Worm (Caenorhabditis elegans) whole organism, L3 larva: ENCODE measurements around the gene Y45F3A.4.

ENCODE experiments used
- R02D3.7 ChIP-seq: fragments of 150-350 bp; optimal IDR thresholded peaks from 2 replicates; lab custom pipeline; 2014; ENCODE audit warnings: missing biosample characterization, missing genetic modification characterization
- ZK546.5 ChIP-seq: sonication (generic microtip); optimal IDR thresholded peaks from 2 replicates; lab custom pipeline; 2017; ENCODE audit warnings: missing biosample characterization, missing genetic modification characterization
- aly-2 ChIP-seq: fragments of 150-350 bp; optimal IDR thresholded peaks from 2 replicates; lab custom pipeline; 2014; ENCODE audit warnings: missing biosample characterization, missing genetic modification characterization
- ama-1 ChIP-seq: fragments of 150-350 bp; optimal IDR thresholded peaks from 2 replicates; lab custom pipeline; 2018
- ceh-16 ChIP-seq: sonication (generic microtip); optimal IDR thresholded peaks from 2 replicates; lab custom pipeline; 2017; ENCODE audit warnings: missing biosample characterization, missing genetic modification characterization
- ceh-28 ChIP-seq: fragments of 150-350 bp; optimal IDR thresholded peaks from 2 replicates; lab custom pipeline; 2014; ENCODE audit warnings: missing biosample characterization, missing genetic modification reagents, missing genetic modification characterization
- ceh-82 ChIP-seq: fragments of 150-350 bp; optimal IDR thresholded peaks from 2 replicates; lab custom pipeline; 2014; ENCODE audit warnings: missing biosample characterization, missing genetic modification characterization
- ceh-9 ChIP-seq: sonication (generic microtip); optimal IDR thresholded peaks from 2 replicates; lab custom pipeline; 2018; ENCODE audit warnings: missing biosample characterization, missing genetic modification characterization
- daf-12 ChIP-seq: fragments of 150-350 bp; optimal IDR thresholded peaks from 2 replicates; lab custom pipeline; 2014; ENCODE audit warnings: missing biosample characterization, missing genetic modification reagents, missing genetic modification characterization
- egl-27 ChIP-seq: sonication (generic microtip); optimal IDR thresholded peaks from 4 replicates; lab custom pipeline; 2017; ENCODE audit warnings: missing biosample characterization, missing genetic modification reagents, missing genetic modification characterization
- elt-1 ChIP-seq: fragments of 150-350 bp; optimal IDR thresholded peaks from 2 replicates; lab custom pipeline; 2014; ENCODE audit warnings: missing biosample characterization, missing genetic modification characterization
- elt-2 ChIP-seq: sonication (generic microtip); optimal IDR thresholded peaks from 2 replicates; lab custom pipeline; 2016; ENCODE audit warnings: missing genetic modification reagents, mild to moderate bottlenecking, missing genetic modification characterization, missing compliant biosample characterization
- fkh-10 ChIP-seq: sonication (generic microtip); optimal IDR thresholded peaks from 2 replicates; lab custom pipeline; 2017; ENCODE audit warnings: missing biosample characterization, missing genetic modification reagents, missing genetic modification characterization
- fkh-2 ChIP-seq: fragments of 150-350 bp; optimal IDR thresholded peaks from 2 replicates; lab custom pipeline; 2014; ENCODE audit warnings: missing biosample characterization, missing genetic modification reagents, missing genetic modification characterization
- fos-1 ChIP-seq: fragments of 150-350 bp; optimal IDR thresholded peaks from 2 replicates; lab custom pipeline; 2014; ENCODE audit warnings: missing biosample characterization, missing genetic modification characterization
- hmg-11 ChIP-seq: sonication (generic microtip); optimal IDR thresholded peaks from 2 replicates; lab custom pipeline; 2016; ENCODE audit warnings: missing genetic modification characterization, missing compliant biosample characterization
- jun-1 ChIP-seq: fragments of 150-350 bp; optimal IDR thresholded peaks from 2 replicates; lab custom pipeline; 2014; ENCODE audit warnings: missing biosample characterization, missing genetic modification reagents, missing genetic modification characterization
- lin-39 ChIP-seq: fragments of 150-350 bp; optimal IDR thresholded peaks from 2 replicates; lab custom pipeline; 2018; ENCODE audit warnings: missing biosample characterization, missing genetic modification reagents, missing genetic modification characterization
- mml-1 ChIP-seq: fragments of 150-350 bp; sonication (generic microtip); optimal IDR thresholded peaks from 3 replicates; lab custom pipeline; 2014; ENCODE audit warnings: missing biosample characterization, missing genetic modification characterization
- nfya-1 ChIP-seq: sonication (generic microtip); optimal IDR thresholded peaks from 2 replicates; lab custom pipeline; 2017; ENCODE audit warnings: missing genetic modification characterization, mild to moderate bottlenecking, missing compliant biosample characterization, antibody characterized with exemption, moderate library complexity; ENCODE audit not compliant: insufficient read depth
- nhr-11 ChIP-seq: fragments of 150-350 bp; optimal IDR thresholded peaks from 2 replicates; lab custom pipeline; 2014; ENCODE audit warnings: missing biosample characterization, missing genetic modification characterization
- nhr-12 ChIP-seq: fragments of 150-350 bp; optimal IDR thresholded peaks from 2 replicates; lab custom pipeline; 2014; ENCODE audit warnings: missing biosample characterization, missing genetic modification characterization
- nhr-23 ChIP-seq: fragments of 150-350 bp; optimal IDR thresholded peaks from 2 replicates; lab custom pipeline; 2014; ENCODE audit warnings: missing biosample characterization, missing genetic modification reagents, missing genetic modification characterization
- nhr-25 ChIP-seq: sonication (generic microtip); optimal IDR thresholded peaks from 2 replicates; lab custom pipeline; 2017; ENCODE audit warnings: missing biosample characterization, missing genetic modification characterization
- nhr-28 ChIP-seq: fragments of 150-350 bp; optimal IDR thresholded peaks from 2 replicates; lab custom pipeline; 2014; ENCODE audit warnings: missing biosample characterization, missing genetic modification characterization
- nhr-43 ChIP-seq: sonication (generic microtip); optimal IDR thresholded peaks from 2 replicates; lab custom pipeline; 2016; ENCODE audit warnings: mild to moderate bottlenecking, missing genetic modification characterization, missing compliant biosample characterization; ENCODE audit not compliant: poor library complexity, severe bottlenecking
- nhr-67 ChIP-seq: fragments of 150-350 bp; optimal IDR thresholded peaks from 2 replicates; lab custom pipeline; 2014; ENCODE audit warnings: missing biosample characterization, missing genetic modification characterization
- nhr-76 ChIP-seq: fragments of 150-350 bp; sonication (generic microtip); optimal IDR thresholded peaks from 5 replicates; lab custom pipeline; 2014; ENCODE audit warnings: missing biosample characterization, missing genetic modification characterization
- pqm-1 ChIP-seq: fragments of 150-350 bp; optimal IDR thresholded peaks from 2 replicates; lab custom pipeline; 2017; ENCODE audit warnings: missing biosample characterization, missing genetic modification characterization, inconsistent platforms
- sea-2 ChIP-seq: fragments of 150-350 bp; sonication (generic microtip); optimal IDR thresholded peaks from 4 replicates; lab custom pipeline; 2014; ENCODE audit warnings: missing biosample characterization, missing genetic modification reagents, missing genetic modification characterization
- skn-1 ChIP-seq: fragments of 150-350 bp; optimal IDR thresholded peaks from 2 replicates; lab custom pipeline; 2014; ENCODE audit warnings: missing biosample characterization, missing genetic modification characterization
- unc-39 ChIP-seq: sonication (generic microtip); optimal IDR thresholded peaks from 4 replicates; lab custom pipeline; 2017; ENCODE audit warnings: missing biosample characterization, missing genetic modification characterization
- unc-62 ChIP-seq: fragments of 150-350 bp; sonication (generic microtip); optimal IDR thresholded peaks from 4 replicates; lab custom pipeline; 2014; ENCODE audit warnings: missing biosample characterization, missing genetic modification reagents, missing genetic modification characterization
- zag-1 ChIP-seq: fragments of 150-350 bp; optimal IDR thresholded peaks from 2 replicates; lab custom pipeline; 2014; ENCODE audit warnings: missing biosample characterization, missing genetic modification characterization
- ztf-11 ChIP-seq: fragments of 150-350 bp; optimal IDR thresholded peaks from 2 replicates; lab custom pipeline; 2014; ENCODE audit warnings: missing biosample characterization, missing genetic modification characterization
- ztf-4 ChIP-seq: fragments of 150-350 bp; optimal IDR thresholded peaks from 2 replicates; lab custom pipeline; 2014; ENCODE audit warnings: missing biosample characterization, missing genetic modification characterization

Gene Y45F3A.4

ce11 chrIII:10561904-10562303 is 13.3 kb downstream of the Y45F3A.4 start, which contains the start of gene Y45F3A.1:
Gene Y45F3A.1 (minus strand): TSS chrIII:10561915.
- TF ChIP-seq unc-62 (GFP tag; lab: Kevin White, UChicago) (no peak), nhr-28 (tag; lab: Kevin White, UChicago) (no peak), nfya-1 (tag; lab: Kevin White, UChicago) (no peak), ceh-82 (no peak), sea-2 (GFP tag; lab: Kevin White, UChicago) (no peak), egl-27 (tag; lab: Kevin White, UChicago) (no peak), ceh-16 (no peak), nhr-76 (tag; lab: Kevin White, UChicago) (no peak), nhr-11 (tag; lab: Kevin White, UChicago) (no peak), mml-1 (tag; lab: Kevin White, UChicago) (no peak), nhr-23 (tag; lab: Kevin White, UChicago) (no peak), ztf-4 (tag; lab: Kevin White, UChicago) (no peak), ceh-28 (tag; lab: Kevin White, UChicago) (no peak), jun-1 (tag; lab: Kevin White, UChicago) (no peak), daf-12 (tag; lab: Kevin White, UChicago) (no peak)

- TF ChIP-seq daf-12 (tag; lab: Kevin White, UChicago): no peak
- no peak for TF ChIP-seq R02D3.7
- no peak for TF ChIP-seq elt-2 (tag; lab: Kevin White, UChicago)
- TF ChIP-seq aly-2 (tag; lab: Kevin White, UChicago): no peak
- TF ChIP-seq nfya-1 (tag; lab: Kevin White, UChicago): no peak
- TF ChIP-seq unc-39 (tag; lab: Kevin White, UChicago): no peak
- no peak for TF ChIP-seq mml-1 (tag; lab: Kevin White, UChicago)
These were observed 14.9 kb downstream of the Y45F3A.4 start, which contains the start of gene rab-30 for ce11 chrIII:10560296-10560695. Gene rab-30 (plus strand): TSS chrIII:10560596.

ce11 chrIII:10557910-10558309 is 17.3 kb downstream of the Y45F3A.4 start, which contains the start of gene T21C12.4:
Gene T21C12.4 (minus strand): TSS chrIII:10558010.
- TF ChIP-seq nhr-12 (tag; lab: Kevin White, UChicago) (no peak), aly-2 (tag; lab: Kevin White, UChicago) (no peak), nhr-11 (tag; lab: Kevin White, UChicago) (no peak), daf-12 (tag; lab: Kevin White, UChicago) (no peak), nhr-43 (tag; lab: Kevin White, UChicago) (no peak), ztf-4 (tag; lab: Kevin White, UChicago) (no peak), zag-1 (tag; lab: Kevin White, UChicago) (no peak)

- TF ChIP-seq pqm-1 (tag; lab: Kevin White, UChicago) (no peak), fkh-2 (no peak), unc-62 (GFP tag; lab: Kevin White, UChicago) (no peak), nhr-25 (tag; lab: Kevin White, UChicago) (no peak), ZK546.5 (tag; lab: Kevin White, UChicago) (no peak), nhr-28 (tag; lab: Kevin White, UChicago) (no peak), aly-2 (tag; lab: Kevin White, UChicago) (no peak)
These were observed 22.3 kb downstream of the Y45F3A.4 start, which contains the start of gene T21C12.8 for ce11 chrIII:10552929-10553328. Gene T21C12.8 (minus strand): TSS chrIII:10553029.

ce11 chrIII:10538757-10539213 is 36.4 kb downstream of the Y45F3A.4 start, which contains the start of gene nlp-68:
Gene nlp-68 (minus strand): TSS chrIII:10539163.
- TF ChIP-seq lin-39 (no peak), R02D3.7 (no peak), nhr-67 (tag; lab: Kevin White, UChicago) (no peak), ceh-16 (no peak), ceh-28 (tag; lab: Kevin White, UChicago) (no peak), fos-1 (no peak), jun-1 (tag; lab: Kevin White, UChicago) (no peak), fkh-10 (no peak), elt-1 (tag; lab: Kevin White, UChicago) (no peak), ceh-82 (no peak), nhr-11 (tag; lab: Kevin White, UChicago) (no peak), ceh-9 (no peak), skn-1 (no peak), ztf-11 (tag; lab: Kevin White, UChicago) (no peak), ama-1 (no peak), mml-1 (tag; lab: Kevin White, UChicago) (no peak), nhr-76 (tag; lab: Kevin White, UChicago) (no peak), hmg-11 (no peak)
